Fruit fly (Drosophila melanogaster): Measurements from ENCODE around the gene CG44002.

dm6 chr2L:3127813-3128212 lies 43.1 kb downstream of the CG44002 start:
- TF ChIP-seq Abd-B (GFP tag; optimal IDR thresholded peaks at IDR 0.05) (no peak), psq (GFP tag; optimal IDR thresholded peaks at IDR 0.05) (no peak), Sp1 (GFP tag; optimal IDR thresholded peaks at IDR 0.05) (no peak), h (GFP tag; optimal IDR thresholded peaks at IDR 0.05) (no peak), OdsH (GFP tag; optimal IDR thresholded peaks at IDR 0.05) (no peak), jim (GFP tag; optimal IDR thresholded peaks at IDR 0.05) (no peak), CrebA (GFP tag; optimal IDR thresholded peaks at IDR 0.05; ENCODE audit: borderline replicate concordance) (no peak), br (GFP tag; optimal IDR thresholded peaks at IDR 0.05) (no peak), GATAd (GFP tag; optimal IDR thresholded peaks at IDR 0.05) (no peak), usp (GFP tag; optimal IDR thresholded peaks at IDR 0.05) (no peak), Vsx2 (GFP tag; optimal IDR thresholded peaks at IDR 0.05; ENCODE audit: partially characterized antibody) (no peak), Hr83 (GFP tag; optimal IDR thresholded peaks at IDR 0.05; ENCODE audit: poor library complexity, severe bottlenecking) (no peak), tai (GFP tag; optimal IDR thresholded peaks at IDR 0.05) (no peak), Mio (GFP tag; optimal IDR thresholded peaks at IDR 0.05) (no peak)
